Worm (Caenorhabditis elegans) whole organism, mixed stage, embryonic: ENCODE data around the gene daz-1.

ENCODE experiments used
- M03D4.4 ChIP-seq: sonication (generic microtip); optimal IDR thresholded peaks from 2 replicates; lab custom pipeline; 2017; ENCODE audit warnings: mild to moderate bottlenecking, missing genetic modification characterization, missing compliant biosample characterization
- bed-3 ChIP-seq: fragments of 200-800 bp; sonication (Bioruptor generic); optimal IDR thresholded peaks from 3 replicates; lab custom pipeline; 2018; ENCODE audit warnings: mild to moderate bottlenecking, missing genetic modification characterization, moderate library complexity, missing compliant biosample characterization
- blmp-1 ChIP-seq: fragments of 150-350 bp; optimal IDR thresholded peaks from 2 replicates; lab custom pipeline; 2014; ENCODE audit warnings: missing biosample characterization, missing genetic modification characterization
- ceh-39 ChIP-seq: fragments of 150-350 bp; optimal IDR thresholded peaks from 2 replicates; lab custom pipeline; 2014; ENCODE audit warnings: missing biosample characterization, missing genetic modification characterization
- ceh-83 ChIP-seq: fragments of 200-800 bp; sonication (Bioruptor generic); optimal IDR thresholded peaks from 2 replicates; lab custom pipeline; 2018; ENCODE audit warnings: mild to moderate bottlenecking, missing genetic modification characterization, missing compliant biosample characterization
- ces-1 ChIP-seq: fragments of 150-350 bp; optimal IDR thresholded peaks from 2 replicates; lab custom pipeline; 2014; ENCODE audit warnings: missing biosample characterization, missing genetic modification reagents, missing genetic modification characterization
- cnd-1 ChIP-seq: fragments of 200-800 bp; sonication (Bioruptor generic); optimal IDR thresholded peaks from 2 replicates; lab custom pipeline; 2018; ENCODE audit warnings: mild to moderate bottlenecking, missing genetic modification characterization, missing compliant biosample characterization
- elt-1 ChIP-seq: sonication (generic microtip); optimal IDR thresholded peaks from 2 replicates; lab custom pipeline; 2017; ENCODE audit warnings: missing genetic modification characterization, mild to moderate bottlenecking, missing compliant biosample characterization, antibody characterized with exemption, moderate library complexity, borderline replicate concordance; ENCODE audit not compliant: insufficient read depth
- flh-1 ChIP-seq: fragments of 200-800 bp; sonication (Bioruptor generic); optimal IDR thresholded peaks from 2 replicates; lab custom pipeline; 2018; ENCODE audit warnings: mild to moderate bottlenecking, missing genetic modification characterization, moderate library complexity, missing compliant biosample characterization
- ham-2 ChIP-seq: fragments of 200-800 bp; sonication (Bioruptor generic); optimal IDR thresholded peaks from 2 replicates; lab custom pipeline; 2018; ENCODE audit warnings: mild to moderate bottlenecking, missing genetic modification characterization, missing compliant biosample characterization
- hlh-1 ChIP-seq: fragments of 150-350 bp; optimal IDR thresholded peaks from 2 replicates; lab custom pipeline; 2014; ENCODE audit warnings: missing biosample characterization, missing genetic modification reagents, missing genetic modification characterization
- lin-13 ChIP-seq: fragments of 150-350 bp; optimal IDR thresholded peaks from 2 replicates; lab custom pipeline; 2014; ENCODE audit warnings: missing biosample characterization, missing genetic modification characterization
- lsy-2 ChIP-seq: fragments of 150-350 bp; optimal IDR thresholded peaks from 2 replicates; lab custom pipeline; 2014; ENCODE audit warnings: missing biosample characterization, missing genetic modification characterization
- mab-5 ChIP-seq: fragments of 150-350 bp; optimal IDR thresholded peaks from 2 replicates; lab custom pipeline; 2014; ENCODE audit warnings: missing biosample characterization, missing genetic modification characterization
- nhr-2 ChIP-seq: fragments of 150-350 bp; optimal IDR thresholded peaks from 2 replicates; lab custom pipeline; 2014; ENCODE audit warnings: missing biosample characterization, missing genetic modification characterization
- nhr-237 ChIP-seq: fragments of 150-350 bp; optimal IDR thresholded peaks from 2 replicates; lab custom pipeline; 2014; ENCODE audit warnings: missing biosample characterization, missing genetic modification characterization
- nhr-28 ChIP-seq: fragments of 150-350 bp; optimal IDR thresholded peaks from 2 replicates; lab custom pipeline; 2014; ENCODE audit warnings: missing biosample characterization, missing genetic modification characterization
- pha-4 ChIP-seq: fragments of 150-350 bp; optimal IDR thresholded peaks from 2 replicates; lab custom pipeline; 2018; ENCODE audit warnings: missing biosample characterization, missing genetic modification reagents, missing genetic modification characterization
- sem-2 ChIP-seq: fragments of 200-800 bp; sonication (Bioruptor generic); optimal IDR thresholded peaks from 2 replicates; lab custom pipeline; 2018; ENCODE audit warnings: mild to moderate bottlenecking, missing genetic modification characterization, missing compliant biosample characterization
- snpc-4 ChIP-seq: fragments of 150-350 bp; optimal IDR thresholded peaks from 2 replicates; lab custom pipeline; 2014; ENCODE audit warnings: missing biosample characterization, missing genetic modification characterization
- sptf-1 ChIP-seq: sonication (generic microtip); optimal IDR thresholded peaks from 2 replicates; lab custom pipeline; 2017; ENCODE audit warnings: mild to moderate bottlenecking, missing genetic modification characterization, moderate library complexity, missing compliant biosample characterization
- unc-120 ChIP-seq: sonication (generic microtip); optimal IDR thresholded peaks from 2 replicates; lab custom pipeline; 2017; ENCODE audit warnings: missing genetic modification characterization, missing compliant biosample characterization; ENCODE audit not compliant: poor library complexity, severe bottlenecking
- unc-39 ChIP-seq: fragments of 150-350 bp; optimal IDR thresholded peaks from 2 replicates; lab custom pipeline; 2014; ENCODE audit warnings: missing biosample characterization, missing genetic modification characterization
- ztf-11 ChIP-seq: fragments of 150-350 bp; optimal IDR thresholded peaks from 2 replicates; lab custom pipeline; 2014; ENCODE audit warnings: missing biosample characterization, missing genetic modification characterization

The daz-1 gene

DNA sequence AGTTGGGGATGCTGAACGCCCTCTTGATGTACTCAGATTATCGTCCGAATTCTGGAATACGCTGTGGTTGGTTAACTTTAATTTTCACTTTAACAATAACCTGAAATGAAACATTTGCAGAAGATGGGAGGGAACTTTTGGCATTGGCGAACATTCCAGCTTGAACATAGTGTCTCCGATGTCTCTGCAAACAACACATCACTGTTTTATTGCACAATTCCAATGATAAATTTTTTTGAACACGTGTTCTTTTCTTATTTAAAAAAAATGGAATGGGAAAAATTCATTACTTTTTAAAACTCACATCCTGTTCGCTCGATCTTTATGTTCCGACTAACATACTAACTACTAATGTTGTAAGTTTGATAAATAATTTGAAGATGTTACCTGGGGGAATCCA lies 44.4 kb downstream of the daz-1 start, which contains the start of gene fzy-1:
TSS of gene fzy-1 (plus strand) at position 301 of the 400 bp plus-strand sequence.
- no peak for TF ChIP-seq lin-13
- no peak for TF ChIP-seq mab-5 (tag; lab: Kevin White, UChicago)
- no peak for TF ChIP-seq hlh-1 (tag; lab: Kevin White, UChicago)
- no peak for TF ChIP-seq snpc-4 (tag; lab: Kevin White, UChicago)

ce11 chrII:5500986-5501657 lies 45.0 kb downstream of the daz-1 start, which contains the start of gene F12A10.8:
F12A10.8 (minus strand) TSS chrII:5501064.
- no peak for TF ChIP-seq unc-39 (tag; lab: Kevin White, UChicago)
- TF ChIP-seq unc-120 (tag; lab: Kevin White, UChicago): no peak
- no peak for TF ChIP-seq sem-2 (GFP tag; lab: Kevin White, UChicago)
- TF ChIP-seq bed-3 (GFP tag; lab: Kevin White, UChicago): no peak
- TF ChIP-seq nhr-237 (tag; lab: Kevin White, UChicago): no peak
- TF ChIP-seq elt-1: peak; percentile 52
- no peak for TF ChIP-seq cnd-1 (tag; lab: Kevin White, UChicago)
- no peak for TF ChIP-seq nhr-2 (tag; lab: Kevin White, UChicago)
- TF ChIP-seq ces-1 (GFP tag; lab: Kevin White, UChicago): peak; percentile 89
- no peak for TF ChIP-seq hlh-1 (tag; lab: Kevin White, UChicago)
- no peak for TF ChIP-seq ztf-11

DNA sequence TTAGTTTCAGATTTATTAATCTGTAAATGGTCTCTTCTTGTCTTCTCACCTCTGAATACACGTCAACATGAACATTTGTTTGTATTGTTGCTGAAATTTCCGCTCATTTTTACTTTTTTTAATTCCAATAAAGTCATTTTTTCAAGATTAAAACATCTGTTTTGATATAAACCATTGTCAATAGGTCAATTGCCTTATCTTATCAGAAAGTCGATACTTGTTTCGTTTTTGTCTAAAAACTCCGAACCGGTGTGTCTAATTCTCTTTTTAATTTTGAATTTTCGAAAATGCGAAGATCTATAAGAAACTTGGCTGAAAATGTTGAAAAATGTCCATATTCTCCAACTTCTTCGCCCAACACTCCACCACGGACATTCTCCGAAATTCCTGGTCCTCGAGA lies 47.7 kb downstream of the daz-1 start, which contains the start of gene cyp-44A1:
TSS of gene cyp-44A1 (plus strand) at position 285 of the 400 bp plus-strand sequence.
- TF ChIP-seq bed-3 (GFP tag; lab: Kevin White, UChicago): no peak
- no peak for TF ChIP-seq nhr-28
- TF ChIP-seq pha-4: no peak
- no peak for TF ChIP-seq sptf-1 (tag; lab: Kevin White, UChicago)
- TF ChIP-seq nhr-237 (tag; lab: Kevin White, UChicago): no peak
- no peak for TF ChIP-seq ztf-11
- TF ChIP-seq lsy-2 (tag; lab: Kevin White, UChicago): no peak
- no peak for TF ChIP-seq M03D4.4 (tag; lab: Kevin White, UChicago)
- TF ChIP-seq flh-1 (GFP tag; lab: Kevin White, UChicago): no peak
- TF ChIP-seq hlh-1 (tag; lab: Kevin White, UChicago): no peak

- TF ChIP-seq nhr-237 (tag; lab: Kevin White, UChicago): no peak
- peak; percentile 79 for TF ChIP-seq ces-1 (GFP tag; lab: Kevin White, UChicago)
- TF ChIP-seq blmp-1 (tag; lab: Kevin White, UChicago): peak; percentile 3
- no peak for TF ChIP-seq ztf-11
- no peak for TF ChIP-seq ceh-83 (GFP tag; lab: Kevin White, UChicago)
- no peak for TF ChIP-seq mab-5 (tag; lab: Kevin White, UChicago)
- no peak for TF ChIP-seq ham-2 (GFP tag; lab: Kevin White, UChicago)
- TF ChIP-seq ceh-39 (tag; lab: Kevin White, UChicago): no peak
Observed at ce11 chrII:5505820-5506287, 49.7 kb downstream of the daz-1 start, which contains the start of gene npp-24. npp-24 (plus strand) TSS chrII:5505870.
